Fruit fly (Drosophila melanogaster) whole organism, embryonic: Measurements from ENCODE around the gene Psn.
A peak's percentile ranks its signal among the peaks of the same experiment; 100 is the strongest.

Experiments
- ATbp ChIP-seq: fragments of 200-800 bp; sonication (Bioruptor generic); optimal IDR thresholded peaks from 2 replicates; lab custom pipeline; 2017; ENCODE audit warnings: missing biosample characterization, mild to moderate bottlenecking, missing genetic modification characterization, missing genetic modification reagents
- Abd-B ChIP-seq: fragments of 200-800 bp; sonication (Bioruptor generic); optimal IDR thresholded peaks from 2 replicates; lab custom pipeline; 2018; ENCODE audit warnings: missing biosample characterization, mild to moderate bottlenecking, missing genetic modification characterization, moderate library complexity
- Antp ChIP-seq: fragments of 200-800 bp; sonication (Bioruptor generic); optimal IDR thresholded peaks from 3 replicates; lab custom pipeline; 2016; ENCODE audit warnings: missing biosample characterization, missing genetic modification characterization
- BEAF-32 ChIP-seq: fragments of 200-800 bp; sonication (Bioruptor generic); optimal IDR thresholded peaks from 3 replicates; lab custom pipeline; 2017; ENCODE audit warnings: missing biosample characterization, missing genetic modification characterization, mild to moderate bottlenecking, moderate library complexity, missing genetic modification reagents
- Blimp-1 ChIP-seq: fragments of 200-800 bp; sonication (Bioruptor generic); optimal IDR thresholded peaks from 3 replicates; lab custom pipeline; 2018; ENCODE audit warnings: missing biosample characterization, missing genetic modification characterization, mild to moderate bottlenecking, moderate library complexity, missing genetic modification reagents
- CG10147 ChIP-seq: fragments of 200-800 bp; sonication (Bioruptor generic); optimal IDR thresholded peaks from 2 replicates; lab custom pipeline; 2019; ENCODE audit warnings: missing biosample characterization, mild to moderate bottlenecking, missing genetic modification characterization, moderate library complexity
- CG1024 ChIP-seq: fragments of 200-800 bp; sonication (Bioruptor generic); IDR thresholded peaks from 2 replicates; pipeline ENCODE4 v1.3.6; 2022; ENCODE audit warnings: missing biosample characterization, missing genetic modification characterization
- CG12219 ChIP-seq: fragments of 200-800 bp; sonication (Bioruptor generic); optimal IDR thresholded peaks from 3 replicates; lab custom pipeline; 2018; ENCODE audit warnings: missing biosample characterization, mild to moderate bottlenecking, missing genetic modification characterization
- CG14441 ChIP-seq: fragments of 200-800 bp; sonication (Bioruptor generic); IDR thresholded peaks from 2 replicates; pipeline ENCODE4 v1.3.6; 2022; ENCODE audit warnings: missing biosample characterization, missing genetic modification characterization
- CG16813 ChIP-seq: fragments of 200-800 bp; sonication (Bioruptor generic); IDR thresholded peaks from 3 replicates; pipeline ENCODE4 v1.3.6; 2022; ENCODE audit warnings: missing biosample characterization, missing genetic modification characterization; ENCODE audit not compliant: partially characterized antibody
- CG2202 ChIP-seq: fragments of 200-800 bp; sonication (Bioruptor generic); optimal IDR thresholded peaks from 2 replicates; lab custom pipeline; 2018; ENCODE audit warnings: missing biosample characterization, mild to moderate bottlenecking, missing genetic modification characterization
- CG31388 ChIP-seq: fragments of 200-800 bp; sonication (Bioruptor generic); optimal IDR thresholded peaks from 2 replicates; lab custom pipeline; 2016; ENCODE audit warnings: missing biosample characterization, missing genetic modification characterization
- CG34224 ChIP-seq: fragments of 200-800 bp; sonication (Bioruptor generic); IDR thresholded peaks from 3 replicates; pipeline ENCODE4 v1.3.6; 2022; ENCODE audit warnings: missing biosample characterization, missing genetic modification characterization; ENCODE audit not compliant: partially characterized antibody
- CG4424 ChIP-seq: fragments of 200-800 bp; sonication (Bioruptor generic); optimal IDR thresholded peaks from 3 replicates; lab custom pipeline; 2016; ENCODE audit warnings: missing biosample characterization, missing genetic modification characterization
- CG6254 ChIP-seq: fragments of 200-800 bp; sonication (Bioruptor generic); optimal IDR thresholded peaks from 3 replicates; lab custom pipeline; 2017; ENCODE audit warnings: mild to moderate bottlenecking, missing biosample characterization, missing genetic modification reagents, missing genetic modification characterization
- CG7372 ChIP-seq: fragments of 200-800 bp; sonication (Bioruptor generic); IDR thresholded peaks from 2 replicates; pipeline ENCODE4 v1.3.6; 2022; ENCODE audit warnings: missing biosample characterization, missing genetic modification characterization
- CG9797 ChIP-seq: fragments of 200-800 bp; sonication (Bioruptor generic); optimal IDR thresholded peaks from 3 replicates; lab custom pipeline; 2018; ENCODE audit warnings: missing biosample characterization, mild to moderate bottlenecking, missing genetic modification characterization
- D19A ChIP-seq: fragments of 200-800 bp; optimal IDR thresholded peaks from 3 replicates; lab custom pipeline; 2019; ENCODE audit warnings: missing biosample characterization, mild to moderate bottlenecking, missing genetic modification characterization, moderate library complexity
- Dad ChIP-seq: fragments of 200-800 bp; sonication (Bioruptor generic); optimal IDR thresholded peaks from 3 replicates; lab custom pipeline; 2016; ENCODE audit warnings: missing biosample characterization, missing genetic modification characterization
- Deaf1 ChIP-seq: fragments of 200-800 bp; optimal IDR thresholded peaks from 3 replicates; lab custom pipeline; 2019; ENCODE audit warnings: missing biosample characterization, mild to moderate bottlenecking, missing genetic modification characterization, moderate library complexity
- Drgx ChIP-seq: fragments of 200-800 bp; sonication (Bioruptor generic); IDR thresholded peaks from 2 replicates; pipeline ENCODE4 v1.3.6; 2022; ENCODE audit warnings: missing biosample characterization, missing genetic modification characterization
- E2f2 ChIP-seq: fragments of 200-800 bp; sonication (Bioruptor generic); IDR thresholded peaks from 2 replicates; pipeline ENCODE4 v1.3.6; 2022; ENCODE audit warnings: missing biosample characterization, missing genetic modification characterization
- ERR ChIP-seq: fragments of 200-800 bp; sonication (Bioruptor generic); optimal IDR thresholded peaks from 2 replicates; lab custom pipeline; 2016; ENCODE audit warnings: missing biosample characterization, missing genetic modification characterization
- Gsc ChIP-seq: fragments of 200-800 bp; sonication (Bioruptor generic); IDR thresholded peaks from 2 replicates; pipeline ENCODE4 v1.3.6; 2022; ENCODE audit warnings: missing biosample characterization, missing genetic modification characterization
- Jarid2 ChIP-seq: fragments of 200-800 bp; sonication (Bioruptor generic); optimal IDR thresholded peaks from 3 replicates; lab custom pipeline; 2017; ENCODE audit warnings: mild to moderate bottlenecking, missing biosample characterization, missing genetic modification reagents, missing genetic modification characterization
- Mad ChIP-seq: fragments of 200-800 bp; sonication (Bioruptor generic); optimal IDR thresholded peaks from 2 replicates; lab custom pipeline; 2016; ENCODE audit warnings: missing biosample characterization, missing genetic modification characterization
- Oli ChIP-seq: fragments of 200-800 bp; sonication (Bioruptor generic); optimal IDR thresholded peaks from 2 replicates; lab custom pipeline; 2018; ENCODE audit warnings: missing biosample characterization, mild to moderate bottlenecking, missing genetic modification characterization, moderate library complexity
- Ravus ChIP-seq: fragments of 200-800 bp; sonication (Bioruptor generic); IDR thresholded peaks from 2 replicates; pipeline ENCODE4 v1.3.6; 2022; ENCODE audit warnings: missing biosample characterization, missing genetic modification characterization
- Rfx ChIP-seq: fragments of 200-800 bp; sonication (Bioruptor generic); IDR thresholded peaks from 2 replicates; pipeline ENCODE4 v1.3.6; 2022; ENCODE audit warnings: missing biosample characterization, missing genetic modification characterization
- Trl ChIP-seq, 3 experiments: fragments of >200 bp in 2 of 3; fragments of 200-800 bp in 1 of 3; sonication (Bioruptor generic) in 1 of 3; optimal IDR thresholded peaks; 2 replicates in 1 of 3; 3 replicates in 2 of 3; lab custom pipeline; 2016 to 2017; ENCODE audit warnings: missing biosample characterization in 1 of 3, missing genetic modification characterization in 1 of 3
- Xbp1 ChIP-seq: fragments of 200-800 bp; sonication (Bioruptor generic); optimal IDR thresholded peaks from 3 replicates; lab custom pipeline; 2016; ENCODE audit warnings: missing biosample characterization, mild to moderate bottlenecking, missing genetic modification characterization
- aop ChIP-seq: fragments of 200-800 bp; sonication (Bioruptor generic); IDR thresholded peaks from 2 replicates; pipeline ENCODE4 v1.3.6; 2022; ENCODE audit warnings: missing biosample characterization, missing genetic modification characterization
- ato ChIP-seq: fragments of 200-800 bp; sonication (Bioruptor generic); IDR thresholded peaks from 2 replicates; pipeline ENCODE4 v1.3.6; 2022; ENCODE audit warnings: missing biosample characterization, missing genetic modification characterization; ENCODE audit not compliant: partially characterized antibody
- croc ChIP-seq: fragments of 200-800 bp; sonication (Bioruptor generic); conservative IDR thresholded peaks from 3 replicates; pipeline ENCODE4 v1.3.6; 2022; ENCODE audit warnings: missing biosample characterization, missing genetic modification characterization
- da ChIP-seq: fragments of 200-800 bp; sonication (Bioruptor generic); optimal IDR thresholded peaks from 2 replicates; lab custom pipeline; 2016; ENCODE audit warnings: missing biosample characterization, missing genetic modification characterization
- dan ChIP-seq: fragments of 200-800 bp; sonication (Bioruptor generic); IDR thresholded peaks from 2 replicates; pipeline ENCODE4 v1.3.6; 2022; ENCODE audit warnings: missing biosample characterization, missing genetic modification characterization
- disco-r ChIP-seq: fragments of 200-800 bp; sonication (Bioruptor generic); optimal IDR thresholded peaks from 2 replicates; lab custom pipeline; 2016; ENCODE audit warnings: missing biosample characterization, missing genetic modification characterization
- dmrt99B ChIP-seq: fragments of 200-800 bp; sonication (Bioruptor generic); optimal IDR thresholded peaks from 2 replicates; lab custom pipeline; 2018; ENCODE audit warnings: missing biosample characterization, mild to moderate bottlenecking, missing genetic modification characterization, moderate library complexity
- dysf ChIP-seq: fragments of 200-800 bp; sonication (Bioruptor generic); IDR thresholded peaks from 3 replicates; pipeline ENCODE4 v1.3.6; 2022; ENCODE audit warnings: missing biosample characterization, missing genetic modification characterization
- emc ChIP-seq: fragments of 200-800 bp; sonication (Bioruptor generic); optimal IDR thresholded peaks from 2 replicates; lab custom pipeline; 2016; ENCODE audit warnings: missing biosample characterization, missing genetic modification characterization
- fru ChIP-seq: fragments of >200 bp; optimal IDR thresholded peaks from 2 replicates; lab custom pipeline; 2017
- gce ChIP-seq: fragments of 200-800 bp; sonication (Bioruptor generic); IDR thresholded peaks from 3 replicates; pipeline ENCODE4 v1.3.6; 2022; ENCODE audit warnings: missing biosample characterization, missing genetic modification characterization
- gcm ChIP-seq: fragments of 200-800 bp; sonication (Bioruptor generic); optimal IDR thresholded peaks from 2 replicates; lab custom pipeline; 2019; ENCODE audit warnings: missing biosample characterization, mild to moderate bottlenecking, missing genetic modification characterization, moderate library complexity
- ken ChIP-seq: fragments of 200-800 bp; sonication (Bioruptor generic); IDR thresholded peaks from 3 replicates; pipeline ENCODE4 v1.3.6; 2022; ENCODE audit warnings: missing biosample characterization, missing genetic modification characterization
- lbe ChIP-seq: fragments of 200-800 bp; sonication (Bioruptor generic); optimal IDR thresholded peaks from 2 replicates; lab custom pipeline; 2016; ENCODE audit warnings: missing biosample characterization, mild to moderate bottlenecking, missing genetic modification characterization
- slbo ChIP-seq: fragments of 200-800 bp; sonication (Bioruptor generic); IDR thresholded peaks from 2 replicates; pipeline ENCODE4 v1.3.6; 2022; ENCODE audit warnings: missing biosample characterization, missing genetic modification characterization
- sug ChIP-seq: fragments of 200-800 bp; optimal IDR thresholded peaks from 2 replicates; lab custom pipeline; 2019; ENCODE audit warnings: missing biosample characterization, mild to moderate bottlenecking, missing genetic modification characterization, moderate library complexity
- trem ChIP-seq: fragments of 200-800 bp; optimal IDR thresholded peaks from 3 replicates; lab custom pipeline; 2019; ENCODE audit warnings: missing biosample characterization, mild to moderate bottlenecking, missing genetic modification characterization, moderate library complexity
- tup ChIP-seq: fragments of 200-800 bp; sonication (Bioruptor generic); optimal IDR thresholded peaks from 2 replicates; lab custom pipeline; 2016; ENCODE audit warnings: missing biosample characterization, mild to moderate bottlenecking, missing genetic modification characterization, moderate library complexity
- wdn ChIP-seq: fragments of 200-800 bp; sonication (Bioruptor generic); IDR thresholded peaks from 2 replicates; pipeline ENCODE4 v1.3.6; 2022; ENCODE audit warnings: missing biosample characterization, missing genetic modification characterization

The Psn gene

DNA sequence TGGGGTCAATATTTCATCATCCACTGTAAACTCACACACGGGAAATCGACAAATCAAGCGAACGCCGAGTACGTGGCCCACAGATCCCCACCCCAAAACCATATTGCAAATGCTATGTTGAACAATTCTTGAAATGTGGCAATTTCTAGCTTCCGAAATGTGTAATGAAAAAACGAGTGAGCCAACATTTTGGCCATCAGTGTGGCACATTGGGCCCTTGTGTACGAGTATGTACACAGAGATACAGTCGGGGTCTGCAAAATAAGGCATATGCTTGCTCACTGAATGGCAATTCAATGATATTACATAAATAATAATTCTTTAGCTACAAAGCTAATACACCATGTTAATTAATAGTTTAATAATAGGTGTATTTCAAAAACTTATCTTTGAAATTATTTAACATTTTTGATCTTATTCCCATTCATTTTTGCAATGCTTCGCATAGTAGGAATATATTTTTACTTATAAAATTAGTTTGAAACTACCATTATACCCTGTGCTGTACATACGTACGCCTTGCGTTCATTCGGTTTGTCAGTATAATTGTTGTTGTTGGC lies 32.6 kb upstream of the Psn start (continued):
- TF ChIP-seq Abd-B (GFP tag; lab: Kevin White, UChicago) (peak; percentile 84), CG16813 (GFP tag; lab: Robert Waterston, UW) (no peak), lbe (GFP tag; lab: Kevin White, UChicago) (peak; percentile 81), wdn (GFP tag; lab: Robert Waterston, UW) (peak; percentile 83), ato (no peak), fru (lab: Kevin White, UChicago) (no peak), Deaf1 (tag; lab: Kevin White, UChicago) (peak; percentile 73), CG4424 (GFP tag; lab: Kevin White, UChicago) (peak; percentile 87), slbo (GFP tag; lab: Robert Waterston, UW) (peak; percentile 94), CG34224 (no peak), emc (GFP tag; lab: Kevin White, UChicago) (peak; percentile 41), E2f2 (peak; percentile 64; the same call in 1 of the 2 replicates), D19A (tag; lab: Kevin White, UChicago) (peak; percentile 84), ERR (GFP tag; lab: Kevin White, UChicago) (peak; percentile 62), Gsc (GFP tag; lab: Robert Waterston, UW) (no peak), Antp (GFP tag; lab: Kevin White, UChicago) (peak; percentile 77), CG31388 (GFP tag; lab: Kevin White, UChicago) (peak; percentile 58), BEAF-32 (GFP tag; lab: Kevin White, UChicago) (no peak), CG2202 (peak; percentile 63), ATbp (GFP tag; lab: Kevin White, UChicago) (peak; percentile 80), CG1024 (GFP tag; lab: Robert Waterston, UW) (0 out of 2 replicates have a peak, but pooled peaks have one; percentile 50), Trl (optimal IDR thresholded peaks at IDR 0.05; lab: Kevin White, UChicago) (no peak), Trl (GFP tag; optimal IDR thresholded peaks at IDR 0.05; lab: Kevin White, UChicago) (peak; percentile 76), tup (GFP tag; lab: Kevin White, UChicago) (peak; percentile 56), gcm (GFP tag; lab: Kevin White, UChicago) (peak; percentile 89), Blimp-1 (peak; percentile 81), CG12219 (GFP tag; lab: Kevin White, UChicago) (peak; percentile 74), Rfx (GFP tag; lab: Robert Waterston, UW) (peak; percentile 92), CG9797 (GFP tag; lab: Kevin White, UChicago) (no peak), croc (GFP tag; lab: Robert Waterston, UW) (peak; percentile 72), trem (tag; lab: Kevin White, UChicago) (peak; percentile 53), disco-r (GFP tag; lab: Kevin White, UChicago) (peak; percentile 52), CG14441 (peak; percentile 81), ken (GFP tag; lab: Robert Waterston, UW) (peak; percentile 56; the same call in 1 of the 3 replicates), Ravus (peak; percentile 20), Jarid2 (GFP tag; lab: Kevin White, UChicago) (peak; percentile 46), Xbp1 (GFP tag; lab: Kevin White, UChicago) (peak; percentile 91), CG10147 (peak; percentile 76), CG7372 (peak; percentile 75), Dad (peak; percentile 33), Oli (tag; lab: Kevin White, UChicago) (peak; percentile 90), Drgx (peak; percentile 92), dan (GFP tag; lab: Robert Waterston, UW) (no peak), da (GFP tag; lab: Kevin White, UChicago) (peak; percentile 56), dmrt99B (tag; lab: Kevin White, UChicago) (peak; percentile 94), aop (GFP tag; lab: Robert Waterston, UW) (no peak; the same call in 1 of the 2 replicates), Mad (GFP tag; lab: Kevin White, UChicago) (peak; percentile 82), gce (peak; percentile 69; the same call in 2 of the 3 replicates), dysf (GFP tag; lab: Robert Waterston, UW) (peak; percentile 92), CG6254 (peak; percentile 55), sug (tag; lab: Kevin White, UChicago) (peak; percentile 89)
